Worm (Caenorhabditis elegans) whole organism, midembryonic: ENCODE results near the gene nhr-111.

ENCODE experiments used
- cog-1 ChIP-seq: sonication (generic microtip); optimal IDR thresholded peaks from 2 replicates; lab custom pipeline; 2016; ENCODE audit warnings: missing genetic modification characterization, missing compliant biosample characterization
- flt-1 ChIP-seq: fragments of 200-800 bp; sonication (Bioruptor generic); IDR thresholded peaks from 2 replicates; pipeline ENCODE4 v1.3.6; 2022; ENCODE audit warnings: missing genetic modification characterization, missing compliant biosample characterization
- med-1 ChIP-seq: sonication (generic microtip); optimal IDR thresholded peaks from 2 replicates; lab custom pipeline; 2017; ENCODE audit warnings: missing genetic modification characterization, mild to moderate bottlenecking, missing compliant biosample characterization, antibody characterized with exemption, missing genetic modification reagents; ENCODE audit not compliant: insufficient read depth
- ref-1 ChIP-seq: fragments of 200-800 bp; sonication (Bioruptor generic); conservative IDR thresholded peaks from 2 replicates; pipeline ENCODE4 v1.3.6; 2022; ENCODE audit warnings: missing genetic modification reagents, missing genetic modification characterization, missing compliant biosample characterization
- tab-1 ChIP-seq: fragments of 200-800 bp; sonication (Bioruptor generic); IDR thresholded peaks from 2 replicates; pipeline ENCODE4 v1.3.6; 2022; ENCODE audit warnings: missing genetic modification characterization, missing compliant biosample characterization
- ztf-29 ChIP-seq: fragments of 200-800 bp; sonication (Bioruptor generic); IDR thresholded peaks from 2 replicates; pipeline ENCODE4 v1.3.6; 2022; ENCODE audit warnings: missing genetic modification reagents, missing genetic modification characterization, missing compliant biosample characterization

DNA sequence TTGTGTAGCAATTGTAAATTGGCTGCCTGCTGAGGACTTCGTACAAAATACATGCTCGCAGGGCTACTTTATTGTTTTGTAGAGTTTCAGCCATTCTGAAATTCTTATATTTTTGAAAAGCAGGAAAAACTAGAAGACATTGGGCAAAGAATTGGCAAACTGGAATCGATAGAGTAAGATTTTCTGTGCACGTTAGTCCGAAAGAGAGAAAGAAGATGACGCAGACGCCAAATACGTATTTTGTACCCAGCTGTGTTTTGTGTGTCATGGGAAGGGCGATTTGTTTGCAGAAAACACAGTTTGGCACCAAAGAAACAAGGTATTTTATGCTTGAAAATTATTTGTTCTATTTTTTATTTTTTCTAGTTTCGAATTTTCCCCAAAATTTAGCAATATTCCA, 2.8 kb upstream of the nhr-111 start, which contains the start of gene fbxa-143:
- TF ChIP-seq med-1 (GFP tag; lab: Kevin White, UChicago) = no peak
- no peak for TF ChIP-seq ztf-29 (GFP tag; lab: Robert Waterston, UW)
- TF ChIP-seq ref-1 (GFP tag; lab: Robert Waterston, UW) = no peak
- TF ChIP-seq cog-1 (tag; lab: Kevin White, UChicago) = no peak
- TF ChIP-seq tab-1 (GFP tag; lab: Robert Waterston, UW) = no peak
- no peak for TF ChIP-seq flt-1
